Worm (Caenorhabditis elegans) whole organism, young adult: ENCODE data around the gene del-10.

Experiments
- ceh-79 ChIP-seq: sonication (generic microtip); optimal IDR thresholded peaks from 2 replicates; lab custom pipeline; 2017; ENCODE audit warnings: mild to moderate bottlenecking, missing genetic modification characterization, missing compliant biosample characterization
- die-1 ChIP-seq: sonication (generic microtip); optimal IDR thresholded peaks from 2 replicates; lab custom pipeline; 2016; ENCODE audit warnings: missing genotype, mild to moderate bottlenecking, missing genetic modification characterization, missing compliant biosample characterization
- dox-1 ChIP-seq: fragments of 200-800 bp; sonication (Bioruptor generic); IDR thresholded peaks from 2 replicates; pipeline ENCODE4 v1.3.6; 2022; ENCODE audit warnings: missing genetic modification reagents, missing genetic modification characterization, missing compliant biosample characterization
- hlh-26 ChIP-seq: fragments of 200-800 bp; sonication (Bioruptor generic); conservative IDR thresholded peaks from 2 replicates; pipeline ENCODE4 v1.3.6; 2022; ENCODE audit warnings: missing genetic modification reagents, missing genetic modification characterization, missing compliant biosample characterization
- hmg-1.2 ChIP-seq: fragments of 200-800 bp; sonication (Bioruptor generic); IDR thresholded peaks from 2 replicates; pipeline ENCODE4 v1.3.6; 2022; ENCODE audit warnings: missing genetic modification reagents, missing genetic modification characterization, missing compliant biosample characterization
- madf-10 ChIP-seq: sonication (generic microtip); optimal IDR thresholded peaks from 2 replicates; lab custom pipeline; 2016; ENCODE audit warnings: mild to moderate bottlenecking, missing genetic modification characterization, missing compliant biosample characterization
- repo-1 ChIP-seq: sonication (generic microtip); optimal IDR thresholded peaks from 2 replicates; lab custom pipeline; 2017; ENCODE audit warnings: mild to moderate bottlenecking, missing genetic modification characterization, missing compliant biosample characterization
- snpc-1.1 ChIP-seq: sonication (generic microtip); optimal IDR thresholded peaks from 2 replicates; lab custom pipeline; 2017; ENCODE audit warnings: missing genetic modification characterization, mild to moderate bottlenecking, missing compliant biosample characterization, antibody characterized with exemption, moderate library complexity, missing genotype, missing genetic modification reagents; ENCODE audit not compliant: insufficient read depth
- snpc-4 ChIP-seq, 5 experiments: fragments of 150-350 bp in 1 of 5; sonication (generic microtip) in 4 of 5; optimal IDR thresholded peaks; 2 replicates each; lab custom pipeline; 2014 to 2018; ENCODE audit warnings: missing genetic modification characterization in 5 of 5, missing biosample characterization in 3 of 5, antibody characterized with exemption in 2 of 5, mild to moderate bottlenecking in 2 of 5, missing compliant biosample characterization in 2 of 5, missing genotype in 2 of 5, moderate library complexity in 2 of 5, missing genetic modification reagents in 1 of 5
- tbx-9 ChIP-seq: sonication (generic microtip); optimal IDR thresholded peaks from 2 replicates; lab custom pipeline; 2016; ENCODE audit warnings: borderline replicate concordance, missing genetic modification characterization, inconsistent platforms, missing compliant biosample characterization
- unc-62 ChIP-seq: fragments of 150-350 bp; optimal IDR thresholded peaks from 2 replicates; lab custom pipeline; 2014; ENCODE audit warnings: missing biosample characterization, missing genetic modification reagents, missing genetic modification characterization
- zim-3 ChIP-seq: sonication (generic microtip); optimal IDR thresholded peaks from 2 replicates; lab custom pipeline; 2017; ENCODE audit warnings: mild to moderate bottlenecking, missing genetic modification characterization, moderate library complexity, missing compliant biosample characterization
- ztf-18 ChIP-seq: sonication (generic microtip); optimal IDR thresholded peaks from 2 replicates; lab custom pipeline; 2016; ENCODE audit warnings: missing genotype, mild to moderate bottlenecking, missing genetic modification characterization, missing compliant biosample characterization
- ztf-28 ChIP-seq: fragments of 200-800 bp; sonication (Bioruptor generic); IDR thresholded peaks from 2 replicates; pipeline ENCODE4 v1.3.6; 2022; ENCODE audit warnings: missing genetic modification reagents, missing genetic modification characterization, missing compliant biosample characterization

- TF ChIP-seq repo-1 (tag; lab: Kevin White, UChicago), result peak; percentile 23
- TF ChIP-seq ceh-79 (tag; lab: Kevin White, UChicago), result no peak
- TF ChIP-seq ztf-18 (tag; lab: Kevin White, UChicago), result no peak
- TF ChIP-seq snpc-4 (GFP tag; optimal IDR thresholded peaks at IDR 0.05; lab: Kevin White, UChicago), result no peak
- TF ChIP-seq snpc-4 (tag; optimal IDR thresholded peaks at IDR 0.05; lab: Kevin White, UChicago), result no peak
- no peak for TF ChIP-seq madf-10 (tag; lab: Kevin White, UChicago)
- peak; percentile 51 for TF ChIP-seq hmg-1.2 (GFP tag; lab: Robert Waterston, UW)
- TF ChIP-seq unc-62 (GFP tag; lab: Kevin White, UChicago), result no peak
- TF ChIP-seq dox-1 (GFP tag; lab: Robert Waterston, UW), result no peak
- no peak for TF ChIP-seq ztf-28 (GFP tag; lab: Robert Waterston, UW)
- TF ChIP-seq snpc-1.1 (tag; lab: Kevin White, UChicago), result peak; percentile 21
- no peak for TF ChIP-seq zim-3 (tag; lab: Kevin White, UChicago)
- no peak for TF ChIP-seq tbx-9 (tag; lab: Kevin White, UChicago)
- TF ChIP-seq hlh-26 (GFP tag; lab: Robert Waterston, UW), result no peak
- peak; percentile 49 for TF ChIP-seq die-1 (tag; lab: Kevin White, UChicago)
Observed at ce11 chrII:6491187-6491586, 9.3 kb upstream of the del-10 start.
